Worm (Caenorhabditis elegans) whole organism, L4 larva: ENCODE data around the gene mps-1.
A peak's percentile ranks its signal among the peaks of the same experiment; 100 is the strongest.

Source experiments
- F49E8.2 ChIP-seq: sonication (generic microtip); optimal IDR thresholded peaks from 2 replicates; lab custom pipeline; 2016; ENCODE audit warnings: missing compliant biosample characterization, mild to moderate bottlenecking, missing genetic modification characterization, borderline replicate concordance
- T20F7.1 ChIP-seq: fragments of 200-800 bp; sonication (Bioruptor generic); optimal IDR thresholded peaks from 2 replicates; lab custom pipeline; 2018; ENCODE audit warnings: mild to moderate bottlenecking, missing genetic modification characterization, missing compliant biosample characterization
- T26A8.4 ChIP-seq: fragments of 200-800 bp; sonication (Bioruptor generic); IDR thresholded peaks from 2 replicates; pipeline ENCODE4 v1.3.6; 2022; ENCODE audit warnings: missing genetic modification characterization, missing compliant biosample characterization
- Y5F2A.4 ChIP-seq: fragments of 200-800 bp; sonication (Bioruptor generic); optimal IDR thresholded peaks from 2 replicates; lab custom pipeline; 2018; ENCODE audit warnings: mild to moderate bottlenecking, missing genetic modification characterization, missing compliant biosample characterization
- Y75B8A.6 ChIP-seq: fragments of 200-800 bp; sonication (Bioruptor generic); IDR thresholded peaks from 2 replicates; pipeline ENCODE4 v1.3.6; 2022; ENCODE audit warnings: missing genetic modification reagents, missing genetic modification characterization, missing compliant biosample characterization
- ZK337.2 ChIP-seq: fragments of 200-800 bp; sonication (Bioruptor generic); IDR thresholded peaks from 2 replicates; pipeline ENCODE4 v1.3.6; 2022; ENCODE audit warnings: missing genetic modification reagents, missing genetic modification characterization, missing compliant biosample characterization
- ZK546.5 ChIP-seq, 2 experiments: sonication (generic microtip); optimal IDR thresholded peaks; 2 replicates each; lab custom pipeline; 2017; ENCODE audit warnings: missing biosample characterization in 2 of 2, missing genetic modification characterization in 2 of 2
- aly-2 ChIP-seq: sonication (generic microtip); optimal IDR thresholded peaks from 2 replicates; lab custom pipeline; 2018; ENCODE audit warnings: missing biosample characterization, missing genetic modification characterization
- ama-1 ChIP-seq: fragments of 150-350 bp; optimal IDR thresholded peaks from 2 replicates; lab custom pipeline; 2014; ENCODE audit warnings: inconsistent platforms, mixed read lengths
- arid-1 ChIP-seq: fragments of 200-800 bp; sonication (Bioruptor generic); conservative IDR thresholded peaks from 2 replicates; pipeline ENCODE4 v1.3.6; 2022; ENCODE audit warnings: missing genetic modification reagents, missing genetic modification characterization, missing compliant biosample characterization
- attf-4 ChIP-seq: sonication (generic microtip); optimal IDR thresholded peaks from 3 replicates; lab custom pipeline; 2017; ENCODE audit warnings: missing biosample characterization, missing genetic modification characterization
- ceh-20 ChIP-seq: fragments of 200-800 bp; sonication (Bioruptor generic); IDR thresholded peaks from 2 replicates; pipeline ENCODE4 v1.3.6; 2022; ENCODE audit warnings: missing genetic modification reagents, missing genetic modification characterization, missing compliant biosample characterization
- ceh-32 ChIP-seq: sonication (generic microtip); optimal IDR thresholded peaks from 2 replicates; lab custom pipeline; 2016; ENCODE audit warnings: mild to moderate bottlenecking, missing genetic modification characterization, missing compliant biosample characterization; ENCODE audit not compliant: poor library complexity
- ces-1 ChIP-seq: fragments of 150-350 bp; sonication (generic microtip); optimal IDR thresholded peaks from 4 replicates; lab custom pipeline; 2014; ENCODE audit warnings: missing biosample characterization, missing genetic modification reagents, missing genetic modification characterization
- ctbp-1 ChIP-seq: fragments of 200-800 bp; sonication (Bioruptor generic); IDR thresholded peaks from 2 replicates; pipeline ENCODE4 v1.3.6; 2022; ENCODE audit warnings: missing genetic modification reagents, missing genetic modification characterization, missing compliant biosample characterization
- daf-19 ChIP-seq: fragments of 200-800 bp; sonication (Bioruptor generic); conservative IDR thresholded peaks from 2 replicates; pipeline ENCODE4 v1.3.6; 2022; ENCODE audit warnings: missing genetic modification characterization, missing compliant biosample characterization
- daf-8 ChIP-seq: fragments of 200-800 bp; sonication (Bioruptor generic); IDR thresholded peaks from 2 replicates; pipeline ENCODE4 v1.3.6; 2022; ENCODE audit warnings: missing genetic modification characterization, missing compliant biosample characterization
- dmd-6 ChIP-seq: fragments of 200-800 bp; sonication (Bioruptor generic); IDR thresholded peaks from 2 replicates; pipeline ENCODE4 v1.3.6; 2022; ENCODE audit warnings: missing genetic modification reagents, missing genetic modification characterization, missing compliant biosample characterization
- dmd-9 ChIP-seq: fragments of 200-800 bp; sonication (Bioruptor generic); IDR thresholded peaks from 2 replicates; pipeline ENCODE4 v1.3.6; 2022; ENCODE audit warnings: missing genetic modification reagents, missing genetic modification characterization, missing compliant biosample characterization
- dpl-1 ChIP-seq: fragments of 150-350 bp; optimal IDR thresholded peaks from 2 replicates; lab custom pipeline; 2014; ENCODE audit warnings: missing biosample characterization, missing genetic modification reagents, missing genetic modification characterization
- duxl-1 ChIP-seq: sonication (generic microtip); optimal IDR thresholded peaks from 2 replicates; lab custom pipeline; 2016; ENCODE audit warnings: mild to moderate bottlenecking, missing genetic modification characterization, moderate library complexity, missing compliant biosample characterization; ENCODE audit not compliant: poor library complexity
- dve-1 ChIP-seq: sonication (generic microtip); optimal IDR thresholded peaks from 2 replicates; lab custom pipeline; 2017; ENCODE audit warnings: antibody characterized with exemption, mild to moderate bottlenecking, missing genetic modification characterization, missing compliant biosample characterization; ENCODE audit not compliant: insufficient read depth
- egl-43 ChIP-seq: fragments of 200-800 bp; sonication (Bioruptor generic); IDR thresholded peaks from 2 replicates; pipeline ENCODE4 v1.3.6; 2022; ENCODE audit warnings: missing genetic modification reagents, missing genetic modification characterization, missing compliant biosample characterization
- fos-1 ChIP-seq: fragments of 150-350 bp; optimal IDR thresholded peaks from 2 replicates; lab custom pipeline; 2014; ENCODE audit warnings: missing biosample characterization, missing genetic modification characterization
- hlh-11 ChIP-seq: fragments of 200-800 bp; sonication (Bioruptor generic); optimal IDR thresholded peaks from 2 replicates; lab custom pipeline; 2018; ENCODE audit warnings: mild to moderate bottlenecking, missing genetic modification characterization, missing compliant biosample characterization
- lin-1 ChIP-seq: fragments of 200-800 bp; sonication (Bioruptor generic); IDR thresholded peaks from 2 replicates; pipeline ENCODE4 v1.3.6; 2022; ENCODE audit warnings: missing genetic modification reagents, missing genetic modification characterization, missing compliant biosample characterization
- lin-15B ChIP-seq: fragments of 150-350 bp; sonication (generic microtip); optimal IDR thresholded peaks from 3 replicates; lab custom pipeline; 2014; ENCODE audit warnings: missing biosample characterization, missing genetic modification characterization
- lin-39 ChIP-seq: fragments of 150-350 bp; optimal IDR thresholded peaks from 2 replicates; lab custom pipeline; 2014; ENCODE audit warnings: missing biosample characterization, missing genetic modification reagents, missing genetic modification characterization
- lir-3 ChIP-seq: sonication (generic microtip); optimal IDR thresholded peaks from 2 replicates; lab custom pipeline; 2016; ENCODE audit warnings: mild to moderate bottlenecking, missing genetic modification characterization, missing compliant biosample characterization
- lsy-2 ChIP-seq, 2 experiments: fragments of 150-350 bp in 1 of 2; sonication (generic microtip) in 1 of 2; optimal IDR thresholded peaks; 2 replicates each; lab custom pipeline; 2014 to 2017; ENCODE audit warnings: missing biosample characterization in 2 of 2, missing genetic modification characterization in 2 of 2
- madf-5 ChIP-seq, 2 experiments: fragments of 200-800 bp; sonication (Bioruptor generic); IDR thresholded peaks; 2 replicates each; pipeline ENCODE4 v1.3.6; 2022; ENCODE audit warnings: missing compliant biosample characterization in 2 of 2, missing genetic modification characterization in 2 of 2
- madf-9 ChIP-seq: fragments of 200-800 bp; sonication (Bioruptor generic); conservative IDR thresholded peaks from 2 replicates; pipeline ENCODE4 v1.3.6; 2022; ENCODE audit warnings: missing genetic modification reagents, missing genetic modification characterization, missing compliant biosample characterization
- mep-1 ChIP-seq: fragments of 150-350 bp; sonication (generic microtip); optimal IDR thresholded peaks from 3 replicates; lab custom pipeline; 2014; ENCODE audit warnings: missing biosample characterization, missing genetic modification characterization
- mxl-3 ChIP-seq: fragments of 200-800 bp; sonication (Bioruptor generic); optimal IDR thresholded peaks from 2 replicates; lab custom pipeline; 2018; ENCODE audit warnings: mild to moderate bottlenecking, missing genetic modification characterization, missing compliant biosample characterization
- nhr-102 ChIP-seq: sonication (generic microtip); optimal IDR thresholded peaks from 2 replicates; lab custom pipeline; 2016; ENCODE audit warnings: mild to moderate bottlenecking, missing genetic modification characterization, moderate library complexity, missing compliant biosample characterization
- nhr-237 ChIP-seq: sonication (generic microtip); optimal IDR thresholded peaks from 2 replicates; lab custom pipeline; 2017; ENCODE audit warnings: missing biosample characterization, missing genetic modification characterization
- nhr-25 ChIP-seq: sonication (generic microtip); optimal IDR thresholded peaks from 2 replicates; lab custom pipeline; 2017; ENCODE audit warnings: missing genetic modification characterization, mild to moderate bottlenecking, missing compliant biosample characterization, antibody characterized with exemption, moderate library complexity, borderline replicate concordance; ENCODE audit not compliant: insufficient read depth
- nhr-42 ChIP-seq: fragments of 200-800 bp; sonication (Bioruptor generic); IDR thresholded peaks from 2 replicates; pipeline ENCODE4 v1.3.6; 2022; ENCODE audit warnings: missing genetic modification characterization, missing compliant biosample characterization
- nhr-48 ChIP-seq: sonication (generic microtip); optimal IDR thresholded peaks from 2 replicates; lab custom pipeline; 2016; ENCODE audit warnings: mild to moderate bottlenecking, missing genetic modification characterization, missing compliant biosample characterization
- nhr-6 ChIP-seq: fragments of 150-350 bp; optimal IDR thresholded peaks from 2 replicates; lab custom pipeline; 2014; ENCODE audit warnings: missing biosample characterization, missing genetic modification characterization
- nhr-76 ChIP-seq: fragments of 150-350 bp; optimal IDR thresholded peaks from 2 replicates; lab custom pipeline; 2014; ENCODE audit warnings: missing biosample characterization, missing genetic modification characterization
- nhr-77 ChIP-seq: fragments of 150-350 bp; optimal IDR thresholded peaks from 2 replicates; lab custom pipeline; 2014; ENCODE audit warnings: missing biosample characterization, missing genetic modification characterization
- php-3 ChIP-seq: fragments of 200-800 bp; sonication (Bioruptor generic); IDR thresholded peaks from 2 replicates; pipeline ENCODE4 v1.3.6; 2022; ENCODE audit warnings: missing genetic modification reagents, missing genetic modification characterization, missing compliant biosample characterization
- pqm-1 ChIP-seq: sonication (generic microtip); optimal IDR thresholded peaks from 2 replicates; lab custom pipeline; 2017; ENCODE audit warnings: missing biosample characterization, missing genetic modification characterization
- rbr-2 ChIP-seq: sonication (generic microtip); optimal IDR thresholded peaks from 2 replicates; lab custom pipeline; 2016; ENCODE audit warnings: missing genotype, missing genetic modification characterization, missing compliant biosample characterization
- sdz-12 ChIP-seq: fragments of 200-800 bp; sonication (Bioruptor generic); optimal IDR thresholded peaks from 2 replicates; lab custom pipeline; 2018; ENCODE audit warnings: mild to moderate bottlenecking, missing genetic modification characterization, missing compliant biosample characterization
- skn-1 ChIP-seq: fragments of 150-350 bp; optimal IDR thresholded peaks from 2 replicates; lab custom pipeline; 2014; ENCODE audit warnings: missing biosample characterization, missing genetic modification characterization
- unc-62 ChIP-seq, 3 experiments: fragments of 150-350 bp in 1 of 3; sonication (generic microtip); optimal IDR thresholded peaks in 2 of 3; peaks in 1 of 3; 1 replicate in 1 of 3; 2 replicates in 2 of 3; lab custom pipeline; 2014 to 2017; ENCODE audit warnings: missing biosample characterization in 3 of 3, missing genetic modification characterization in 3 of 3, missing genetic modification reagents in 3 of 3, missing genotype in 1 of 3
- zfp-2 ChIP-seq: sonication (generic microtip); optimal IDR thresholded peaks from 2 replicates; lab custom pipeline; 2016; ENCODE audit warnings: mild to moderate bottlenecking, missing genetic modification characterization, missing compliant biosample characterization
- zfp-3 ChIP-seq: fragments of 200-800 bp; sonication (Bioruptor generic); conservative IDR thresholded peaks from 2 replicates; pipeline ENCODE4 v1.3.6; 2022; ENCODE audit warnings: missing genetic modification reagents, missing genetic modification characterization, missing compliant biosample characterization

mps-1 gene

ce11 chrII:6248503-6248902 is 45.7 kb downstream of the mps-1 start (continued):
- peak in 1 of 2 experiments; percentile 35 for TF ChIP-seq lsy-2 (tag; optimal IDR thresholded peaks at IDR 0.05; lab: Kevin White, UChicago)
- TF ChIP-seq lin-1: peak; percentile 76
- 0 out of 2 replicates have a peak, but pooled peaks have one; percentile 35 for TF ChIP-seq dmd-9
- no peak for TF ChIP-seq lin-15B
- TF ChIP-seq daf-19 (GFP tag; lab: Robert Waterston, UW): peak; percentile 22; the same call in 1 of the 2 replicates
- no peak for TF ChIP-seq fos-1
- TF ChIP-seq nhr-237 (tag; lab: Kevin White, UChicago): no peak
- TF ChIP-seq hlh-11 (tag; lab: Kevin White, UChicago): peak; percentile 34
- no peak for TF ChIP-seq ceh-32 (tag; lab: Kevin White, UChicago)
- no peak for TF ChIP-seq egl-43 (GFP tag; lab: Robert Waterston, UW)
- TF ChIP-seq zfp-2: no peak
- TF ChIP-seq pqm-1 (tag; lab: Kevin White, UChicago): no peak
- peak; percentile 51 for TF ChIP-seq mep-1 (tag; lab: Kevin White, UChicago)
- TF ChIP-seq ctbp-1: 0 out of 2 replicates have a peak, but pooled peaks have one; percentile 36
- 0 out of 2 replicates have a peak, but pooled peaks have one; percentile 25 for TF ChIP-seq ZK337.2 (GFP tag; lab: Robert Waterston, UW)
- TF ChIP-seq rbr-2: peak; percentile 31
- peak; percentile 56 for TF ChIP-seq mxl-3 (GFP tag; lab: Kevin White, UChicago)
- no peak for TF ChIP-seq skn-1 (tag; lab: Kevin White, UChicago)
- peak; percentile 40 for TF ChIP-seq dpl-1
- peak; percentile 18 for TF ChIP-seq duxl-1 (tag; lab: Kevin White, UChicago)
- TF ChIP-seq attf-4 (tag; lab: Kevin White, UChicago): no peak
- peak; percentile 67; the same call in 1 of the 2 replicates for TF ChIP-seq arid-1
- TF ChIP-seq ceh-20 (GFP tag; lab: Robert Waterston, UW): 0 out of 2 replicates have a peak, but pooled peaks have one; percentile 30
- peak; percentile 38; the same call in 1 of the 2 replicates for TF ChIP-seq dmd-6 (GFP tag; lab: Robert Waterston, UW)
- TF ChIP-seq daf-8 (GFP tag; lab: Robert Waterston, UW): no peak
- TF ChIP-seq T26A8.4: no peak
- TF ChIP-seq nhr-25 (tag; lab: Kevin White, UChicago): no peak
- TF ChIP-seq dve-1 (tag; lab: Kevin White, UChicago): peak; percentile 70
- peak; percentile 30 for TF ChIP-seq nhr-48 (tag; lab: Kevin White, UChicago)
- TF ChIP-seq nhr-42: no peak
- no peak for TF ChIP-seq T20F7.1 (GFP tag; lab: Kevin White, UChicago)
- TF ChIP-seq sdz-12 (GFP tag; lab: Kevin White, UChicago): no peak
- no peak for TF ChIP-seq madf-9 (GFP tag; lab: Robert Waterston, UW)
- no peak for TF ChIP-seq Y75B8A.6
- TF ChIP-seq lin-39 (tag; lab: Kevin White, UChicago): no peak
- TF ChIP-seq ZK546.5 (tag; optimal IDR thresholded peaks at IDR 0.05; lab: Kevin White, UChicago): no peak
- TF ChIP-seq nhr-76: no peak
- TF ChIP-seq ces-1 (GFP tag; lab: Kevin White, UChicago): no peak
- peak; percentile 51; the same call in 1 of the 2 replicates for TF ChIP-seq zfp-3 (GFP tag; lab: Robert Waterston, UW)
- TF ChIP-seq lir-3 (tag; lab: Kevin White, UChicago): peak; percentile 77
- TF ChIP-seq Y5F2A.4: peak; percentile 67
- TF ChIP-seq madf-5 (GFP tag; IDR thresholded peaks at IDR 0.05; lab: Robert Waterston, UW): peak in 1 of 2 experiments; percentile 69; a peak in 1 of 4 replicates
- TF ChIP-seq F49E8.2 (tag; lab: Kevin White, UChicago): peak; percentile 46
- TF ChIP-seq nhr-77 (tag; lab: Kevin White, UChicago): no peak
- no peak for TF ChIP-seq aly-2
- TF ChIP-seq nhr-6: peak; percentile 72
- TF ChIP-seq php-3 (GFP tag; lab: Robert Waterston, UW): peak; percentile 67; the same call in 1 of the 2 replicates
- TF ChIP-seq ama-1: no peak
- no peak for TF ChIP-seq nhr-102
- TF ChIP-seq unc-62 (GFP tag; optimal IDR thresholded peaks at IDR 0.05 in 1 of 2; lab: Kevin White, UChicago): no peak
- TF ChIP-seq unc-62 (tag; optimal IDR thresholded peaks at IDR 0.05; lab: Kevin White, UChicago): no peak
